Worm (Caenorhabditis elegans) whole organism, L4 larva: ENCODE measurements around the gene sftd-3.

Source experiments
- daf-19 ChIP-seq: fragments of 200-800 bp; sonication (Bioruptor generic); conservative IDR thresholded peaks from 2 replicates; pipeline ENCODE4 v1.3.6; 2022; ENCODE audit warnings: missing genetic modification characterization, missing compliant biosample characterization
- lin-1 ChIP-seq: fragments of 200-800 bp; sonication (Bioruptor generic); IDR thresholded peaks from 2 replicates; pipeline ENCODE4 v1.3.6; 2022; ENCODE audit warnings: missing genetic modification reagents, missing genetic modification characterization, missing compliant biosample characterization
- nhr-11 ChIP-seq: fragments of 150-350 bp; optimal IDR thresholded peaks from 2 replicates; lab custom pipeline; 2014; ENCODE audit warnings: missing biosample characterization, missing genetic modification characterization
- nhr-76 ChIP-seq: fragments of 150-350 bp; optimal IDR thresholded peaks from 2 replicates; lab custom pipeline; 2014; ENCODE audit warnings: missing biosample characterization, missing genetic modification characterization
- snpc-4 ChIP-seq: fragments of 150-350 bp; optimal IDR thresholded peaks from 2 replicates; lab custom pipeline; 2014; ENCODE audit warnings: missing biosample characterization, missing genetic modification characterization
- tag-97 ChIP-seq: fragments of 200-800 bp; sonication (Bioruptor generic); IDR thresholded peaks from 2 replicates; pipeline ENCODE4 v1.3.6; 2022; ENCODE audit warnings: missing genetic modification characterization, missing compliant biosample characterization
- unc-39 ChIP-seq: sonication (generic microtip); optimal IDR thresholded peaks from 2 replicates; lab custom pipeline; 2017; ENCODE audit warnings: missing biosample characterization, missing genetic modification characterization
- unc-62 ChIP-seq, 3 experiments: fragments of 150-350 bp in 1 of 3; sonication (generic microtip); optimal IDR thresholded peaks in 2 of 3; peaks in 1 of 3; 1 replicate in 1 of 3; 2 replicates in 2 of 3; lab custom pipeline; 2014 to 2017; ENCODE audit warnings: missing biosample characterization in 3 of 3, missing genetic modification characterization in 3 of 3, missing genetic modification reagents in 3 of 3, missing genotype in 1 of 3

DNA sequence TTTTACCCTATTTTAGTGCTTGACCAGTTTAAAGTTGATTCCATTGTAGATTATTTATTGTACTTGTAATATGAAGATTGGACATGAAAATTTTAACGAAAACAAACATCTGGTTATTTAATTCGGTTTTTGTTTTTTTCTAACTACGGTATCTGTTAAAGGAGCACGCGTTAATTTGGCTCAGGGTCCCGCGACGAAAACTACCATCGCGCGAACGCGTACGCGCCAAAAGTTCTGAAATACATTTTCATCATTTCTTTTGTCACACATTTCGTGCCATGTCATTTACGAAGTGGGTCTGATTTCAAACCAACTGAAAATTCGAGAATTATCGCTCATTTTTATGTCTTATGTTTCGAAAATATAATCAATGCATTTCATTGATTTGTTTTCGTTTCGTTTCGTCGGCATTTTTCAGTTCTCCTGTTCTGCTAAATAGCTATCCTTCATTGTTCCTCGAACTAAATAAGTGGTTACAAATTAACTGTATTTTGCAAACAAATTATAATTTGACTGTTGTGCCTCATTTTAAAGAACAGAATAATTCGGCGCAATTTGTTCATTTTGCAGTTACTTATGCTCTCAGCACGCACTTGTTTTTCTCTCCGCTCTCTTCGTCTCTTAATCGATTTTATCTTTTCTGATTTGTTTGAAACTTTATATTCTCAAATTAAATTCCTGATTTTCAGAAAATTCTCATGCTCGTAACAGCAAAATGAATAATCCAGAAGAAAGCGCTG, 30.1 kb downstream of the sftd-3 start, which contains the start of gene T21B10.3:
- no peak for TF ChIP-seq nhr-76 (tag; lab: Kevin White, UChicago)
- no peak for TF ChIP-seq unc-62 (GFP tag; optimal IDR thresholded peaks at IDR 0.05 in 1 of 2; lab: Kevin White, UChicago)
- no peak for TF ChIP-seq unc-62 (tag; optimal IDR thresholded peaks at IDR 0.05; lab: Kevin White, UChicago)
- no peak for TF ChIP-seq tag-97
- no peak for TF ChIP-seq daf-19
- no peak for TF ChIP-seq unc-39
- no peak for TF ChIP-seq snpc-4 (tag; lab: Kevin White, UChicago)
- no peak for TF ChIP-seq nhr-11 (tag; lab: Kevin White, UChicago)
- peak; percentile 28; the same call in 1 of the 2 replicates for TF ChIP-seq lin-1 (GFP tag; lab: Robert Waterston, UW)
